Worm (Caenorhabditis elegans) whole organism, late embryonic: ENCODE results near the gene wht-5.

ENCODE experiments used
- C08G9.2 ChIP-seq: sonication (generic microtip); optimal IDR thresholded peaks from 2 replicates; lab custom pipeline; 2016; ENCODE audit warnings: mild to moderate bottlenecking, missing genetic modification characterization, moderate library complexity, missing compliant biosample characterization
- F13H6.1 ChIP-seq: sonication (generic microtip); optimal IDR thresholded peaks from 2 replicates; lab custom pipeline; 2016; ENCODE audit warnings: missing genetic modification characterization, missing compliant biosample characterization
- ceh-18 ChIP-seq: sonication (generic microtip); optimal IDR thresholded peaks from 2 replicates; lab custom pipeline; 2016; ENCODE audit warnings: missing genetic modification characterization, missing compliant biosample characterization
- ceh-2 ChIP-seq: sonication (generic microtip); optimal IDR thresholded peaks from 2 replicates; lab custom pipeline; 2016; ENCODE audit warnings: missing genotype, missing genetic modification characterization, missing compliant biosample characterization
- dve-1 ChIP-seq: sonication (generic microtip); optimal IDR thresholded peaks from 2 replicates; lab custom pipeline; 2017; ENCODE audit warnings: antibody characterized with exemption, mild to moderate bottlenecking, missing genetic modification characterization, missing compliant biosample characterization
- gmeb-2 ChIP-seq: sonication (generic microtip); optimal IDR thresholded peaks from 2 replicates; lab custom pipeline; 2016; ENCODE audit warnings: missing genetic modification characterization, inconsistent platforms, missing compliant biosample characterization
- hlh-8 ChIP-seq: sonication (generic microtip); optimal IDR thresholded peaks from 2 replicates; lab custom pipeline; 2016; ENCODE audit warnings: missing genotype, missing genetic modification characterization, missing compliant biosample characterization
- nfya-1 ChIP-seq: sonication (generic microtip); optimal IDR thresholded peaks from 2 replicates; lab custom pipeline; 2017; ENCODE audit warnings: missing genetic modification characterization, mild to moderate bottlenecking, missing compliant biosample characterization, antibody characterized with exemption, moderate library complexity
- nhr-11 ChIP-seq: fragments of 150-350 bp; optimal IDR thresholded peaks from 2 replicates; lab custom pipeline; 2014; ENCODE audit warnings: missing biosample characterization, missing genetic modification characterization
- pha-2 ChIP-seq: sonication (generic microtip); optimal IDR thresholded peaks from 2 replicates; lab custom pipeline; 2017; ENCODE audit warnings: mild to moderate bottlenecking, missing genetic modification characterization, missing compliant biosample characterization
- pqm-1 ChIP-seq: sonication (generic microtip); optimal IDR thresholded peaks from 2 replicates; lab custom pipeline; 2016; ENCODE audit warnings: missing genetic modification characterization, missing compliant biosample characterization
- sox-4 ChIP-seq: sonication (generic microtip); optimal IDR thresholded peaks from 2 replicates; lab custom pipeline; 2017; ENCODE audit warnings: mild to moderate bottlenecking, missing genetic modification characterization, inconsistent platforms, missing compliant biosample characterization
- tbx-2 ChIP-seq: sonication (generic microtip); optimal IDR thresholded peaks from 2 replicates; lab custom pipeline; 2016; ENCODE audit warnings: missing genetic modification characterization, missing compliant biosample characterization
- tbx-7 ChIP-seq: sonication (generic microtip); optimal IDR thresholded peaks from 2 replicates; lab custom pipeline; 2016; ENCODE audit warnings: missing genotype, missing genetic modification characterization, missing compliant biosample characterization

DNA sequence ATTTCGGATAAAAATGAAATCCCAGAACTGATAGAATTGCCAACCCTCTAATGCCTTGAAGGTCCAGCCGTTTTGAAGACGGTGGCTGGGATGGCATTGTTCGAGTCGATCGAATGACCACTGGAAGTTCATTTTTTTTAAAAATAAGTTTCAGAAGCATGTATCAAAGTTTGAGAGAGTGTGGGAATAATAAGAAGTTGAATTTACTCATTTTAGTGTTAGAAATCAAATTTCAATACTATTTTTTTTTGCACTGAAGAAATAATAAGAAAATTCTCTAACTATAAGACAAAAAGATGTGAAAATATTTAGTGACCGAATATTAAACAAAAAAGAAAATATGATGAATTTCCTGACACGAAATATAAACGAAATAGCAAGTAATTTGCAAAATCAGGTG lies 36.2 kb upstream of the wht-5 start, which contains the start of gene oac-59:
- TF ChIP-seq gmeb-2 (tag; lab: Kevin White, UChicago) (no peak), tbx-7 (no peak), pqm-1 (tag; lab: Kevin White, UChicago) (no peak), nhr-11 (no peak), C08G9.2 (tag; lab: Kevin White, UChicago) (no peak), F13H6.1 (tag; lab: Kevin White, UChicago) (no peak), pha-2 (no peak), dve-1 (tag; lab: Kevin White, UChicago) (no peak), ceh-2 (tag; lab: Kevin White, UChicago) (no peak), nfya-1 (tag; lab: Kevin White, UChicago) (no peak), sox-4 (tag; lab: Kevin White, UChicago) (no peak), ceh-18 (no peak), hlh-8 (no peak), tbx-2 (no peak)
